Worm (Caenorhabditis elegans) whole organism, late embryonic: Measurements from ENCODE around the gene ins-17.

Experiments used
- ama-1 ChIP-seq: fragments of 150-350 bp; optimal IDR thresholded peaks from 2 replicates; lab custom pipeline; 2014
- dve-1 ChIP-seq: sonication (generic microtip); optimal IDR thresholded peaks from 2 replicates; lab custom pipeline; 2017; ENCODE audit warnings: antibody characterized with exemption, mild to moderate bottlenecking, missing genetic modification characterization, missing compliant biosample characterization
- elt-4 ChIP-seq: sonication (generic microtip); optimal IDR thresholded peaks from 2 replicates; lab custom pipeline; 2016; ENCODE audit warnings: missing genetic modification characterization, missing compliant biosample characterization
- fkh-10 ChIP-seq: fragments of 150-350 bp; optimal IDR thresholded peaks from 2 replicates; lab custom pipeline; 2014; ENCODE audit warnings: missing biosample characterization, missing genetic modification reagents, missing genetic modification characterization
- fkh-6 ChIP-seq: sonication (generic microtip); optimal IDR thresholded peaks from 2 replicates; lab custom pipeline; 2016; ENCODE audit warnings: missing genetic modification characterization, missing compliant biosample characterization
- hlh-13 ChIP-seq: fragments of 200-800 bp; sonication (Bioruptor generic); optimal IDR thresholded peaks from 2 replicates; lab custom pipeline; 2018; ENCODE audit warnings: mild to moderate bottlenecking, missing genetic modification characterization, missing compliant biosample characterization
- mec-3 ChIP-seq: sonication (generic microtip); optimal IDR thresholded peaks from 2 replicates; lab custom pipeline; 2016; ENCODE audit warnings: borderline replicate concordance, missing genetic modification characterization, missing compliant biosample characterization
- nhr-232 ChIP-seq: sonication (generic microtip); optimal IDR thresholded peaks from 2 replicates; lab custom pipeline; 2016; ENCODE audit warnings: missing genetic modification characterization, missing compliant biosample characterization
- pat-9 ChIP-seq: fragments of 200-800 bp; sonication (Bioruptor generic); optimal IDR thresholded peaks from 2 replicates; lab custom pipeline; 2018; ENCODE audit warnings: mild to moderate bottlenecking, missing genetic modification characterization, moderate library complexity, missing compliant biosample characterization
- pha-4 ChIP-seq: fragments of 150-350 bp; optimal IDR thresholded peaks from 2 replicates; lab custom pipeline; 2018; ENCODE audit warnings: missing biosample characterization, missing genetic modification reagents, missing genetic modification characterization
- unc-55 ChIP-seq: sonication (generic microtip); optimal IDR thresholded peaks from 2 replicates; lab custom pipeline; 2017; ENCODE audit warnings: missing biosample characterization, missing genetic modification reagents, missing genetic modification characterization

ce11 chrIII:4467277-4467676, 10.1 kb downstream of the ins-17 start, which contains the start of gene ndg-4:
- TF ChIP-seq pha-4 (tag; lab: Kevin White, UChicago), result no peak
- TF ChIP-seq fkh-6 (tag; lab: Kevin White, UChicago), result no peak
- no peak for TF ChIP-seq mec-3
- no peak for TF ChIP-seq hlh-13
- TF ChIP-seq pat-9 (tag; lab: Kevin White, UChicago), result no peak
- no peak for TF ChIP-seq nhr-232
- TF ChIP-seq dve-1 (tag; lab: Kevin White, UChicago), result no peak
- no peak for TF ChIP-seq unc-55 (GFP tag; lab: Kevin White, UChicago)
- no peak for TF ChIP-seq fkh-10 (GFP tag; lab: Kevin White, UChicago)
- no peak for TF ChIP-seq elt-4 (tag; lab: Kevin White, UChicago)
- TF ChIP-seq ama-1, result no peak
